Worm (Caenorhabditis elegans) whole organism, L3 larva: Measurements from ENCODE around the gene npr-39.

ENCODE experiments used
- ama-1 ChIP-seq: fragments of 150-350 bp; optimal IDR thresholded peaks from 2 replicates; lab custom pipeline; 2018
- ceh-28 ChIP-seq: fragments of 150-350 bp; optimal IDR thresholded peaks from 2 replicates; lab custom pipeline; 2014; ENCODE audit warnings: missing biosample characterization, missing genetic modification reagents, missing genetic modification characterization
- egl-27 ChIP-seq: sonication (generic microtip); optimal IDR thresholded peaks from 4 replicates; lab custom pipeline; 2017; ENCODE audit warnings: missing biosample characterization, missing genetic modification reagents, missing genetic modification characterization
- fos-1 ChIP-seq: fragments of 150-350 bp; optimal IDR thresholded peaks from 2 replicates; lab custom pipeline; 2014; ENCODE audit warnings: missing biosample characterization, missing genetic modification characterization
- lin-39 ChIP-seq: fragments of 150-350 bp; optimal IDR thresholded peaks from 2 replicates; lab custom pipeline; 2018; ENCODE audit warnings: missing biosample characterization, missing genetic modification reagents, missing genetic modification characterization
- nhr-237 ChIP-seq: fragments of 150-350 bp; optimal IDR thresholded peaks from 2 replicates; lab custom pipeline; 2014; ENCODE audit warnings: missing biosample characterization, missing genetic modification characterization
- nhr-28 ChIP-seq: fragments of 150-350 bp; optimal IDR thresholded peaks from 2 replicates; lab custom pipeline; 2014; ENCODE audit warnings: missing biosample characterization, missing genetic modification characterization
- pha-4 ChIP-seq: fragments of 150-350 bp; optimal IDR thresholded peaks from 2 replicates; lab custom pipeline; 2014; ENCODE audit warnings: missing biosample characterization, missing genetic modification reagents, missing genetic modification characterization
- skn-1 ChIP-seq: fragments of 150-350 bp; optimal IDR thresholded peaks from 2 replicates; lab custom pipeline; 2014; ENCODE audit warnings: missing biosample characterization, missing genetic modification characterization

DNA sequence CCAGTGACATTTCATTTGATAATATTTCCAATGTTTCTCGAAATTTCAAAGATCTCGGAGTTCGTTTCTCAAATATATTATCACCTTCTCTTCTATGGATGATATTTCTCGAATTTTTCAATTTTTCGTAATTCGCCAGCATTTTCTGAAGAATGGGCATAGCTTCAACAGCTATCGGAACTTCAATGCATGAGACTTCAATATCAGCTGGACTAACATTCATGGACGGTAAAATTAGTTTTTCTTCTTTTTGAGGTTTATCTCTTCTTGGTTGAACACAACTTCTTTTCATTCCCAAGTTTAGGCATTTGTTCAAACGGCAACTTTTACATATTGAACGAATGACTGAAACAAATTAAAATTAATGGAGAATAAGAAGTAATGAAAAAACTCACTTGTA lies 14.0 kb downstream of the npr-39 start:
- TF ChIP-seq nhr-237 (tag; lab: Kevin White, UChicago): no peak
- TF ChIP-seq ama-1: no peak
- no peak for TF ChIP-seq skn-1 (tag; lab: Kevin White, UChicago)
- TF ChIP-seq lin-39: no peak
- no peak for TF ChIP-seq nhr-28 (tag; lab: Kevin White, UChicago)
- TF ChIP-seq egl-27: no peak
- no peak for TF ChIP-seq ceh-28 (tag; lab: Kevin White, UChicago)
- TF ChIP-seq fos-1: no peak
- no peak for TF ChIP-seq pha-4
